Worm (Caenorhabditis elegans) whole organism, L4/young adult: ENCODE results near the gene crh-2.

Experiments used
- W03F9.2 ChIP-seq: fragments of 150-350 bp; optimal IDR thresholded peaks from 2 replicates; lab custom pipeline; 2014; ENCODE audit warnings: missing biosample characterization, missing genetic modification characterization
- dao-5 ChIP-seq: sonication (generic microtip); optimal IDR thresholded peaks from 2 replicates; lab custom pipeline; 2016; ENCODE audit warnings: missing genotype, missing genetic modification characterization, moderate library complexity, missing compliant biosample characterization
- him-1 ChIP-seq: sonication (generic microtip); optimal IDR thresholded peaks from 2 replicates; lab custom pipeline; 2016; ENCODE audit warnings: missing genotype, missing genetic modification reagents, missing genetic modification characterization, missing compliant biosample characterization

- TF ChIP-seq him-1 (tag; lab: Kevin White, UChicago), result no peak
- TF ChIP-seq dao-5 (tag; lab: Kevin White, UChicago), result no peak
- TF ChIP-seq W03F9.2, result no peak
Measured at ce11 chrII:5231111-5231510, 43.7 kb upstream of the crh-2 start, which contains the start of gene EGAP2.1.
